Worm (Caenorhabditis elegans) whole organism, L1 larva: ENCODE measurements around the gene ZK899.6.

Experiments used
- alr-1 ChIP-seq: fragments of 200-800 bp; sonication (Bioruptor generic); optimal IDR thresholded peaks from 2 replicates; lab custom pipeline; 2018; ENCODE audit warnings: borderline replicate concordance, mild to moderate bottlenecking, missing genetic modification characterization, missing compliant biosample characterization
- aly-2 ChIP-seq: fragments of 150-350 bp; optimal IDR thresholded peaks from 2 replicates; lab custom pipeline; 2014; ENCODE audit warnings: missing biosample characterization, missing genetic modification characterization
- blmp-1 ChIP-seq: fragments of 150-350 bp; optimal IDR thresholded peaks from 2 replicates; lab custom pipeline; 2014; ENCODE audit warnings: missing biosample characterization, missing genetic modification characterization
- ceh-63 ChIP-seq: fragments of 200-800 bp; sonication (Bioruptor generic); optimal IDR thresholded peaks from 2 replicates; lab custom pipeline; 2018; ENCODE audit warnings: mild to moderate bottlenecking, missing genetic modification characterization, missing compliant biosample characterization
- ceh-82 ChIP-seq, 3 experiments: fragments of 150-350 bp in 1 of 3; sonication (generic microtip) in 2 of 3; optimal IDR thresholded peaks; 2 replicates each; lab custom pipeline; 2014 to 2017; ENCODE audit warnings: missing biosample characterization in 3 of 3, missing genetic modification characterization in 3 of 3
- ceh-88 ChIP-seq: fragments of 200-800 bp; sonication (Bioruptor generic); IDR thresholded peaks from 2 replicates; pipeline ENCODE4 v1.3.6; 2022; ENCODE audit warnings: missing genetic modification characterization, missing compliant biosample characterization
- dsc-1 ChIP-seq: sonication (generic microtip); optimal IDR thresholded peaks from 2 replicates; lab custom pipeline; 2016; ENCODE audit warnings: mild to moderate bottlenecking, missing genetic modification characterization, missing compliant biosample characterization
- efl-1 ChIP-seq, 4 experiments: fragments of 150-350 bp; optimal IDR thresholded peaks in 3 of 4; peaks in 1 of 4; 1 replicate in 1 of 4; 2 replicates in 3 of 4; lab custom pipeline; 2014; ENCODE audit warnings: missing biosample characterization in 2 of 4, missing genetic modification characterization in 2 of 4, missing genetic modification reagents in 2 of 4
- efl-3 ChIP-seq: fragments of 200-800 bp; sonication (Bioruptor generic); optimal IDR thresholded peaks from 2 replicates; lab custom pipeline; 2018; ENCODE audit warnings: mild to moderate bottlenecking, missing genetic modification characterization, missing compliant biosample characterization
- egl-27 ChIP-seq, 2 experiments: fragments of 150-350 bp in 1 of 2; sonication (generic microtip); optimal IDR thresholded peaks; 3 replicates each; lab custom pipeline; 2017 to 2018; ENCODE audit warnings: missing biosample characterization in 2 of 2, missing genetic modification characterization in 2 of 2, missing genetic modification reagents in 2 of 2
- elt-2 ChIP-seq: sonication (generic microtip); optimal IDR thresholded peaks from 2 replicates; lab custom pipeline; 2016; ENCODE audit warnings: missing genetic modification characterization, mild to moderate bottlenecking, inconsistent platforms, missing compliant biosample characterization, missing genetic modification reagents
- elt-3 ChIP-seq, 6 experiments: fragments of 150-350 bp in 1 of 6; sonication (generic microtip); optimal IDR thresholded peaks; 2 replicates each; lab custom pipeline; 2017 to 2018; ENCODE audit warnings: missing biosample characterization in 6 of 6, missing genetic modification characterization in 6 of 6, inconsistent platforms in 1 of 6
- ets-5 ChIP-seq: fragments of 200-800 bp; sonication (Bioruptor generic); IDR thresholded peaks from 2 replicates; pipeline ENCODE4 v1.3.6; 2022; ENCODE audit warnings: missing genetic modification characterization, missing compliant biosample characterization
- fkh-8 ChIP-seq: sonication (generic microtip); optimal IDR thresholded peaks from 2 replicates; lab custom pipeline; 2016; ENCODE audit warnings: mild to moderate bottlenecking, missing genetic modification characterization, missing compliant biosample characterization
- fos-1 ChIP-seq: fragments of 150-350 bp; optimal IDR thresholded peaks from 2 replicates; lab custom pipeline; 2014; ENCODE audit warnings: missing biosample characterization, missing genetic modification characterization
- grh-1 ChIP-seq: fragments of 200-800 bp; sonication (Bioruptor generic); IDR thresholded peaks from 2 replicates; pipeline ENCODE4 v1.3.6; 2022; ENCODE audit warnings: missing genetic modification reagents, missing genetic modification characterization, missing compliant biosample characterization
- hpl-2 ChIP-seq: fragments of 150-350 bp; optimal IDR thresholded peaks from 2 replicates; lab custom pipeline; 2014; ENCODE audit warnings: missing biosample characterization, missing genetic modification reagents, missing genetic modification characterization
- isw-1 ChIP-seq: fragments of 200-800 bp; sonication (Bioruptor generic); IDR thresholded peaks from 2 replicates; pipeline ENCODE4 v1.3.6; 2022; ENCODE audit warnings: missing genetic modification characterization, missing compliant biosample characterization
- jun-1 ChIP-seq: fragments of 150-350 bp; optimal IDR thresholded peaks from 2 replicates; lab custom pipeline; 2014; ENCODE audit warnings: missing biosample characterization, missing genetic modification reagents, missing genetic modification characterization
- lin-13 ChIP-seq: fragments of 150-350 bp; optimal IDR thresholded peaks from 2 replicates; lab custom pipeline; 2014; ENCODE audit warnings: missing biosample characterization, missing genetic modification reagents, missing genetic modification characterization
- lin-14 ChIP-seq: fragments of 200-800 bp; sonication (Bioruptor generic); optimal IDR thresholded peaks from 2 replicates; lab custom pipeline; 2018; ENCODE audit warnings: mild to moderate bottlenecking, missing genetic modification characterization, moderate library complexity, missing compliant biosample characterization
- lin-15B ChIP-seq: fragments of 150-350 bp; sonication (generic microtip); optimal IDR thresholded peaks from 3 replicates; lab custom pipeline; 2014; ENCODE audit warnings: missing biosample characterization, missing genetic modification characterization
- lin-35 ChIP-seq, 2 experiments: fragments of 150-350 bp; optimal IDR thresholded peaks; 2 replicates each; lab custom pipeline; 2014; ENCODE audit warnings: missing biosample characterization in 2 of 2, missing genetic modification characterization in 2 of 2, missing genetic modification reagents in 2 of 2
- lin-39 ChIP-seq: fragments of 150-350 bp; optimal IDR thresholded peaks from 2 replicates; lab custom pipeline; 2014; ENCODE audit warnings: missing biosample characterization, missing genetic modification reagents, missing genetic modification characterization
- nhr-19 ChIP-seq: fragments of 200-800 bp; sonication (Bioruptor generic); conservative IDR thresholded peaks from 2 replicates; pipeline ENCODE4 v1.3.6; 2022; ENCODE audit warnings: missing genetic modification characterization, missing compliant biosample characterization
- nhr-20 ChIP-seq: sonication (generic microtip); optimal IDR thresholded peaks from 2 replicates; lab custom pipeline; 2016; ENCODE audit warnings: mild to moderate bottlenecking, missing genetic modification characterization, missing compliant biosample characterization
- nhr-47 ChIP-seq: sonication (generic microtip); optimal IDR thresholded peaks from 2 replicates; lab custom pipeline; 2016; ENCODE audit warnings: mild to moderate bottlenecking, missing genetic modification characterization, moderate library complexity, missing compliant biosample characterization
- nhr-85 ChIP-seq: sonication (generic microtip); peaks from one replicate; lab custom pipeline; 2016; ENCODE audit warnings: missing genetic modification characterization, inconsistent platforms, missing compliant biosample characterization
- rnt-1 ChIP-seq: sonication (generic microtip); optimal IDR thresholded peaks from 2 replicates; lab custom pipeline; 2016; ENCODE audit warnings: mild to moderate bottlenecking, missing genetic modification characterization, moderate library complexity, missing compliant biosample characterization
- snu-23 ChIP-seq: sonication (generic microtip); optimal IDR thresholded peaks from 2 replicates; lab custom pipeline; 2016; ENCODE audit warnings: missing genetic modification characterization, missing compliant biosample characterization
- sox-4 ChIP-seq: sonication (generic microtip); optimal IDR thresholded peaks from 2 replicates; lab custom pipeline; 2016; ENCODE audit warnings: missing genetic modification characterization, missing compliant biosample characterization
- sptf-1 ChIP-seq: fragments of 150-350 bp; optimal IDR thresholded peaks from 2 replicates; lab custom pipeline; 2014; ENCODE audit warnings: missing biosample characterization, missing genetic modification characterization
- tbx-2 ChIP-seq: sonication (generic microtip); optimal IDR thresholded peaks from 2 replicates; lab custom pipeline; 2016; ENCODE audit warnings: missing genetic modification characterization, missing compliant biosample characterization
- unc-30 ChIP-seq: sonication (generic microtip); optimal IDR thresholded peaks from 2 replicates; lab custom pipeline; 2017; ENCODE audit warnings: missing biosample characterization, missing genetic modification characterization
- xbp-1 ChIP-seq: sonication (generic microtip); optimal IDR thresholded peaks from 2 replicates; lab custom pipeline; 2016; ENCODE audit warnings: missing genetic modification characterization, missing compliant biosample characterization
- zip-4 ChIP-seq: fragments of 200-800 bp; sonication (Bioruptor generic); optimal IDR thresholded peaks from 2 replicates; lab custom pipeline; 2018; ENCODE audit warnings: mild to moderate bottlenecking, missing genetic modification characterization, moderate library complexity, missing compliant biosample characterization
- ztf-11 ChIP-seq, 2 experiments: sonication (generic microtip); optimal IDR thresholded peaks; 2 replicates each; lab custom pipeline; 2016 to 2017; ENCODE audit warnings: missing genetic modification characterization in 2 of 2, missing biosample characterization in 1 of 2, missing compliant biosample characterization in 1 of 2

ZK899.6 gene

DNA sequence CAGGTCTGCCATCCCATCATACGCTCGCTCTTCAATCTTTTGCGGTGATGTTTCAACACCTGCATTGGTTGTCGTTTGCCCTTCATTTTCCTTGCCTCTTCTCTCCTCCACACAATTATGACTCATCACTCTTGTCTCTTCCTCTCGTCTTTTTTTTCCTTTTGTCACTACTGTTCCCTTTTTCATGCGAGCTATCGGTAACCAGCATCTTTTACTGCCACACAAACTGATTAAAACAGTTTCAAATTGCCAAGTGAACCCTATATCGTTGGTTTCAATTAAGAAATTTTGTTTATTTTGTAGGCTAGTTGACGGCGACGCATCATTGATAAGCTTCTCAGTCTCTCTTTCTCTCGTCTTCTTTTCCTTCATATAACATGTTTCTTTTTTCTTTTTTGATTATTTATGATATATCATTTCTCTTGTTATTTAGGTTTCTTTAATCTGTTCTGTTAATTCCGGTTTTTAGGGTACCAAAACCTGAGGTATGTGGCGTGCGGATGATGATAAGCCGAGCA is 16.9 kb upstream of the ZK899.6 start, which contains the start of gene ZK899.1:
Gene ZK899.1 (plus strand): TSS at position 468 of the 518 bp plus-strand sequence.
- TF ChIP-seq tbx-2 (tag; lab: Kevin White, UChicago) (no peak), snu-23 (GFP tag; lab: Kevin White, UChicago) (no peak), rnt-1 (no peak), lin-14 (GFP tag; lab: Kevin White, UChicago) (peak; percentile 31), ceh-88 (GFP tag; lab: Robert Waterston, UW) (no peak), sptf-1 (tag; lab: Kevin White, UChicago) (no peak), lin-35 (GFP tag; optimal IDR thresholded peaks at IDR 0.05; lab: Kevin White, UChicago) (no peak), alr-1 (tag; lab: Kevin White, UChicago) (no peak), unc-30 (tag; lab: Kevin White, UChicago) (no peak), fos-1 (tag; lab: Kevin White, UChicago) (peak; percentile 8), nhr-20 (tag; lab: Kevin White, UChicago) (peak; percentile 1), ceh-82 (tag; optimal IDR thresholded peaks at IDR 0.05; lab: Kevin White, UChicago) (no peak), aly-2 (tag; lab: Kevin White, UChicago) (no peak), jun-1 (tag; lab: Kevin White, UChicago) (peak; percentile 4), elt-3 (tag; optimal IDR thresholded peaks at IDR 0.05; lab: Kevin White, UChicago) (peak in 1 of 6 experiments; percentile 4), lin-15B (tag; lab: Kevin White, UChicago) (no peak), elt-2 (tag; lab: Kevin White, UChicago) (no peak), hpl-2 (GFP tag; lab: Kevin White, UChicago) (no peak), ets-5 (no peak), grh-1 (GFP tag; lab: Robert Waterston, UW) (no peak), ztf-11 (tag; optimal IDR thresholded peaks at IDR 0.05; lab: Kevin White, UChicago) (no peak), nhr-47 (tag; lab: Kevin White, UChicago) (no peak), blmp-1 (tag; lab: Kevin White, UChicago) (no peak)

DNA sequence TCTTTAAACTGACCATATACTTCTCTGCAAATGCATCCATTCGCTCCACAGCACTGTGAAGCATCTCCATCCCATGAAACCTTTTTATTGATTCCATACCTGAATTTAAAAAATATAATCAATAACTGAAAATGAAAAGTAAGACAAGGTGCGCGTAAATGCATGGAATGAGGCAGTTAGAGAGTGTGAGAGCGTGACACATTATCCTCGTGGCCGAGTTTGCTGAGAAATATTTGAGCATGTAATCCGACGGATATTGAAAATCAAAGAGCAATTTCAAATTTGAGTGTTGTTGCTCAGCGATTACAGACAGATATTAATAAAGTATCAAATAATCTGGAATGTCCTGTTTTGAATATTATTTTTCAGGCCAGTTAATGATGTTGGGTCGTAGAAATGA is 13.8 kb upstream of the ZK899.6 start, which contains the start of gene ZK899.7:
Gene ZK899.7 (minus strand): TSS at position 101 of the 400 bp plus-strand sequence.
- TF ChIP-seq dsc-1 (peak; percentile 15), ceh-63 (GFP tag; lab: Kevin White, UChicago) (no peak), fkh-8 (tag; lab: Kevin White, UChicago) (peak; percentile 31), efl-1 (optimal IDR thresholded peaks at IDR 0.05; lab: Kevin White, UChicago) (no peak), efl-1 (GFP tag; optimal IDR thresholded peaks at IDR 0.05 in 1 of 2; lab: Kevin White, UChicago) (peak in 1 of 2 experiments; percentile 78)

DNA sequence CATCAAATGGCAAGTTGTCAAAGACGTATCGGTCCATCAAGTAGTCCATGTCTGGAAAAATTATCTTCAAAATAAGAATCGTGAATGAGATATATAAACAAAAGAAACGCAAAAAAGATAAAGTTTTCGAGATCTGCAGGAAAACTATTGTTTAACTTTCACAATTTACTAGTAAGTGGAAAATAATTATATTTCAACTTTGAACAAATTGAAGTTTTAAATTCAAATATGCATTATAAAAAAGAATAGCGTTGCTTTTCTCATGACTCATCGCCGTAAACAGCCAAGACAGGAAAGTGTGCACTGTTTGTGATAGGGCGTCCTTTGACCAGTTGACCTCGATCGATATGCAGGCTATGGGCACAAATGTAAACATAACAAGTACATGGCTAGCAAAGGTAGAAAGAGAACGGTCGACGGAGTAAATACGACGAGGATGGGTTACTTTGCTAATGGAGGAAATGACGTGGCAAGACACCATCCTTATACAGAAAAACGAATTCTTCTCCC is 11.1 kb upstream of the ZK899.6 start, which contains the start of gene ZK899.2:
Gene ZK899.2 (minus strand): TSS at position 51 of the 510 bp plus-strand sequence.
- TF ChIP-seq xbp-1 (tag; lab: Kevin White, UChicago): no peak
- no peak for TF ChIP-seq lin-39
- TF ChIP-seq efl-1 (optimal IDR thresholded peaks at IDR 0.05; lab: Kevin White, UChicago): no peak
- no peak for TF ChIP-seq efl-1 (GFP tag; optimal IDR thresholded peaks at IDR 0.05 in 1 of 2; lab: Kevin White, UChicago)
- TF ChIP-seq isw-1 (GFP tag; lab: Robert Waterston, UW): no peak
- TF ChIP-seq ceh-88 (GFP tag; lab: Robert Waterston, UW): no peak
- no peak for TF ChIP-seq nhr-85 (tag; lab: Kevin White, UChicago)
- no peak for TF ChIP-seq fkh-8 (tag; lab: Kevin White, UChicago)
- no peak for TF ChIP-seq nhr-19 (GFP tag; lab: Robert Waterston, UW)

DNA sequence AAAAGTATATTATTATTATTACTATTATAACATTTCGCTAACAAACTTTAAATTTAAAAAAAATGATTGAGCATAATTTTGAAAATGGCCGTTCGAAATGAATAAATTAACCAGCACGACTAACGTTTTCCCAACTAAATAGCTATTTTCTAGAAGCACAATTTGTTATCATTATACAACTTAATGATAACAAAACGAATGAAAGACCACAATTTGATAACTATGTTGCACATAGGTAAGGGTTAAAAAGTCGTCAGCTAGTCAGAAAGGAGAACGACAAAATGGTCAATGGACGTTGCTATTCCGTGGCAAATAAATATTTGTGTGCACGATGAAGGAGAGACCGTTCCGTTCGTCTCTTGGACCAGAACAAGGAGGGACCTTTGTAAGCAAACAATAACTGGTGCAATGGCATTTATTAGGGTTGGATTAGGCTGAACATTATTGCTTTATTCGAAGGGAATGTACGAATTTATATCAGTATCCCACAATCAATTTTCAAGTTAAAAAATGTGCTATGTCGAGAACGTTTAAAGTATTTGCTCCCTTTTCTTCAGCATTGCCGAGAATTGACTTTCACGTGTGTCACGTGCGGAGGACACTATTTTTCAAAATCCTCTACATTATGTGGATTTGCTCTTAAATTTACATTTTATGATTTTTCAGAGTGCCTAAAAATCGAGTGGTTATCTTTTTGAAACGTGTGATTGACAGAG is 10.5 kb upstream of the ZK899.6 start, which contains the start of gene ZK899.3:
Gene ZK899.3 (plus strand): TSS at position 666 of the 716 bp plus-strand sequence.
- TF ChIP-seq zip-4 (GFP tag; lab: Kevin White, UChicago): no peak
- no peak for TF ChIP-seq sox-4
- no peak for TF ChIP-seq egl-27 (tag; optimal IDR thresholded peaks at IDR 0.05; lab: Kevin White, UChicago)
- TF ChIP-seq efl-3 (GFP tag; lab: Kevin White, UChicago): no peak
- no peak for TF ChIP-seq lin-13 (GFP tag; lab: Kevin White, UChicago)
